Fruit fly (Drosophila melanogaster) whole organism, embryonic: ENCODE measurements around the gene Ada1-1.

Experiments
- ATbp ChIP-seq: fragments of 200-800 bp; sonication (Bioruptor generic); optimal IDR thresholded peaks from 2 replicates; lab custom pipeline; 2017; ENCODE audit warnings: missing biosample characterization, mild to moderate bottlenecking, missing genetic modification characterization, missing genetic modification reagents
- B-H2 ChIP-seq: fragments of 200-800 bp; sonication (Bioruptor generic); optimal IDR thresholded peaks from 2 replicates; lab custom pipeline; 2018; ENCODE audit warnings: missing biosample characterization, mild to moderate bottlenecking, missing genetic modification characterization
- CG10462 ChIP-seq: fragments of 200-800 bp; sonication (Bioruptor generic); optimal IDR thresholded peaks from 2 replicates; lab custom pipeline; 2016; ENCODE audit warnings: missing biosample characterization, missing genetic modification characterization
- CG10543 ChIP-seq: fragments of 200-800 bp; sonication (Bioruptor generic); optimal IDR thresholded peaks from 3 replicates; lab custom pipeline; 2017; ENCODE audit warnings: missing biosample characterization, mild to moderate bottlenecking, missing genetic modification characterization, moderate library complexity
- CG10565 ChIP-seq: fragments of 200-800 bp; sonication (Bioruptor generic); optimal IDR thresholded peaks from 3 replicates; lab custom pipeline; 2016; ENCODE audit warnings: missing biosample characterization, mild to moderate bottlenecking, missing genetic modification characterization
- CG11456 ChIP-seq: fragments of 200-800 bp; sonication (Bioruptor generic); IDR thresholded peaks from 3 replicates; pipeline ENCODE4 v1.3.6; 2022; ENCODE audit warnings: missing biosample characterization, missing genetic modification characterization
- CG12071 ChIP-seq: fragments of 200-800 bp; sonication (Bioruptor generic); optimal IDR thresholded peaks from 3 replicates; lab custom pipeline; 2018; ENCODE audit warnings: missing biosample characterization, mild to moderate bottlenecking, missing genetic modification characterization
- CG12219 ChIP-seq: fragments of 200-800 bp; sonication (Bioruptor generic); optimal IDR thresholded peaks from 3 replicates; lab custom pipeline; 2018; ENCODE audit warnings: missing biosample characterization, mild to moderate bottlenecking, missing genetic modification characterization
- CG12236 ChIP-seq: fragments of 200-800 bp; sonication (Bioruptor generic); optimal IDR thresholded peaks from 2 replicates; lab custom pipeline; 2016; ENCODE audit warnings: missing biosample characterization, missing genetic modification characterization
- CG14050 ChIP-seq: fragments of 200-800 bp; sonication (Bioruptor generic); IDR thresholded peaks from 3 replicates; pipeline ENCODE4 v1.3.6; 2022; ENCODE audit warnings: missing biosample characterization, missing genetic modification characterization
- CG1529 ChIP-seq: fragments of 200-800 bp; sonication (Bioruptor generic); optimal IDR thresholded peaks from 3 replicates; lab custom pipeline; 2018; ENCODE audit warnings: missing biosample characterization, missing genetic modification characterization
- CG15514 ChIP-seq: fragments of 200-800 bp; sonication (Bioruptor generic); optimal IDR thresholded peaks from 3 replicates; lab custom pipeline; 2017; ENCODE audit warnings: missing biosample characterization, missing genetic modification characterization, mild to moderate bottlenecking, moderate library complexity, missing genetic modification reagents
- CG1647 ChIP-seq: fragments of 200-800 bp; sonication (Bioruptor generic); optimal IDR thresholded peaks from 3 replicates; lab custom pipeline; 2016; ENCODE audit warnings: missing biosample characterization, missing genetic modification characterization
- CG17328 ChIP-seq: fragments of 200-800 bp; sonication (Bioruptor generic); IDR thresholded peaks from 2 replicates; pipeline ENCODE4 v1.3.6; 2022; ENCODE audit warnings: missing biosample characterization, missing genetic modification characterization
- CG17802 ChIP-seq: fragments of 200-800 bp; sonication (Bioruptor generic); optimal IDR thresholded peaks from 2 replicates; lab custom pipeline; 2018; ENCODE audit warnings: missing biosample characterization, mild to moderate bottlenecking, missing genetic modification characterization, moderate library complexity
- CG18011 ChIP-seq: fragments of 200-800 bp; sonication (Bioruptor generic); optimal IDR thresholded peaks from 2 replicates; lab custom pipeline; 2017; ENCODE audit warnings: missing biosample characterization, missing genetic modification characterization, mild to moderate bottlenecking, moderate library complexity, missing genotype
- CG2678 ChIP-seq: fragments of 200-800 bp; sonication (Bioruptor generic); optimal IDR thresholded peaks from 3 replicates; lab custom pipeline; 2019; ENCODE audit warnings: missing biosample characterization, mild to moderate bottlenecking, missing genetic modification characterization, moderate library complexity
- CG2875 ChIP-seq: fragments of 200-800 bp; sonication (Bioruptor generic); optimal IDR thresholded peaks from 2 replicates; lab custom pipeline; 2017; ENCODE audit warnings: missing biosample characterization, mild to moderate bottlenecking, missing genetic modification characterization, missing genetic modification reagents
- CG2889 ChIP-seq: fragments of 200-800 bp; sonication (Bioruptor generic); IDR thresholded peaks from 3 replicates; pipeline ENCODE4 v1.3.6; 2022; ENCODE audit warnings: missing biosample characterization, missing genetic modification characterization
- CG4617 ChIP-seq: fragments of 200-800 bp; sonication (Bioruptor generic); optimal IDR thresholded peaks from 3 replicates; lab custom pipeline; 2016; ENCODE audit warnings: missing biosample characterization, missing genetic modification characterization, borderline replicate concordance
- CG4820 ChIP-seq: fragments of 200-800 bp; sonication (Bioruptor generic); optimal IDR thresholded peaks from 3 replicates; lab custom pipeline; 2016; ENCODE audit warnings: missing biosample characterization, missing genetic modification characterization
- CG7556 ChIP-seq: fragments of 200-800 bp; sonication (Bioruptor generic); optimal IDR thresholded peaks from 2 replicates; lab custom pipeline; 2017; ENCODE audit warnings: missing biosample characterization, mild to moderate bottlenecking, missing genetic modification characterization
- CG7928 ChIP-seq: fragments of 200-800 bp; sonication (Bioruptor generic); optimal IDR thresholded peaks from 2 replicates; lab custom pipeline; 2017; ENCODE audit warnings: missing biosample characterization, mild to moderate bottlenecking, missing genetic modification characterization
- CG8281 ChIP-seq: fragments of 200-800 bp; sonication (Bioruptor generic); optimal IDR thresholded peaks from 2 replicates; lab custom pipeline; 2018; ENCODE audit warnings: missing biosample characterization, mild to moderate bottlenecking, missing genetic modification characterization, moderate library complexity
- CG8290 ChIP-seq, 3 experiments: fragments of 200-800 bp; sonication (Bioruptor generic); optimal IDR thresholded peaks; 2 replicates each; lab custom pipeline; 2016 to 2019; ENCODE audit warnings: missing biosample characterization in 3 of 3, missing genetic modification characterization in 3 of 3, mild to moderate bottlenecking in 2 of 3, moderate library complexity in 1 of 3
- CG9215 ChIP-seq: fragments of 200-800 bp; sonication (Bioruptor generic); IDR thresholded peaks from 2 replicates; pipeline ENCODE4 v1.3.6; 2022; ENCODE audit warnings: missing biosample characterization, missing genetic modification characterization
- Doc3 ChIP-seq: fragments of 200-800 bp; sonication (Bioruptor generic); IDR thresholded peaks from 3 replicates; pipeline ENCODE4 v1.3.6; 2022; ENCODE audit warnings: missing biosample characterization, missing genetic modification characterization; ENCODE audit not compliant: partially characterized antibody
- Drgx ChIP-seq: fragments of 200-800 bp; sonication (Bioruptor generic); IDR thresholded peaks from 2 replicates; pipeline ENCODE4 v1.3.6; 2022; ENCODE audit warnings: missing biosample characterization, missing genetic modification characterization
- E2f2 ChIP-seq: fragments of 200-800 bp; sonication (Bioruptor generic); IDR thresholded peaks from 2 replicates; pipeline ENCODE4 v1.3.6; 2022; ENCODE audit warnings: missing biosample characterization, missing genetic modification characterization
- Fer3 ChIP-seq: fragments of 200-800 bp; sonication (Bioruptor generic); optimal IDR thresholded peaks from 2 replicates; lab custom pipeline; 2018; ENCODE audit warnings: missing biosample characterization, mild to moderate bottlenecking, missing genetic modification characterization, moderate library complexity
- MBD-R2 ChIP-seq: fragments of 200-800 bp; sonication (Bioruptor generic); IDR thresholded peaks from 2 replicates; pipeline ENCODE4 v1.3.6; 2022; ENCODE audit warnings: missing biosample characterization, missing genetic modification characterization
- MESR4 ChIP-seq: fragments of 200-800 bp; sonication (Bioruptor generic); optimal IDR thresholded peaks from 2 replicates; lab custom pipeline; 2018; ENCODE audit warnings: missing biosample characterization, mild to moderate bottlenecking, missing genetic modification characterization, moderate library complexity
- MTF-1 ChIP-seq: fragments of 200-800 bp; sonication (Bioruptor generic); optimal IDR thresholded peaks from 2 replicates; lab custom pipeline; 2018; ENCODE audit warnings: missing biosample characterization, mild to moderate bottlenecking, missing genetic modification characterization, borderline replicate concordance
- Med ChIP-seq: fragments of 200-800 bp; sonication (Bioruptor generic); peaks from one replicate; lab custom pipeline; 2016; ENCODE audit warnings: missing biosample characterization, missing genetic modification characterization, mild to moderate bottlenecking, inconsistent platforms, moderate library complexity
- Nf-YB ChIP-seq: fragments of 200-800 bp; sonication (Bioruptor generic); optimal IDR thresholded peaks from 3 replicates; lab custom pipeline; 2019; ENCODE audit warnings: missing biosample characterization, mild to moderate bottlenecking, missing genetic modification characterization, moderate library complexity
- Ptx1 ChIP-seq: fragments of 200-800 bp; sonication (Bioruptor generic); IDR thresholded peaks from 2 replicates; pipeline ENCODE4 v1.3.6; 2022; ENCODE audit warnings: missing biosample characterization, missing genetic modification characterization
- Sox102F ChIP-seq: fragments of 200-800 bp; sonication (Bioruptor generic); optimal IDR thresholded peaks from 2 replicates; lab custom pipeline; 2018; ENCODE audit warnings: missing biosample characterization, mild to moderate bottlenecking, missing genetic modification characterization, moderate library complexity
- bowl ChIP-seq: fragments of 200-800 bp; sonication (Bioruptor generic); IDR thresholded peaks from 2 replicates; pipeline ENCODE4 v1.3.6; 2022; ENCODE audit warnings: missing biosample characterization, missing genetic modification characterization
- corto ChIP-seq: fragments of 200-800 bp; sonication (Bioruptor generic); optimal IDR thresholded peaks from 2 replicates; lab custom pipeline; 2016; ENCODE audit warnings: missing biosample characterization, mild to moderate bottlenecking, missing genetic modification characterization, moderate library complexity
- eve ChIP-seq, 2 experiments: fragments of >200 bp; optimal IDR thresholded peaks; 2 replicates each; lab custom pipeline; 2017; ENCODE audit warnings: missing biosample characterization in 2 of 2, missing genetic modification characterization in 2 of 2
- ind ChIP-seq: fragments of 200-800 bp; sonication (Bioruptor generic); optimal IDR thresholded peaks from 3 replicates; lab custom pipeline; 2016; ENCODE audit warnings: missing biosample characterization, missing genetic modification characterization
- jing ChIP-seq: fragments of 200-800 bp; sonication (Bioruptor generic); optimal IDR thresholded peaks from 2 replicates; lab custom pipeline; 2018; ENCODE audit warnings: missing biosample characterization, mild to moderate bottlenecking, missing genetic modification characterization
- maf-S ChIP-seq: fragments of 200-800 bp; sonication (Bioruptor generic); optimal IDR thresholded peaks from 2 replicates; lab custom pipeline; 2016; ENCODE audit warnings: missing biosample characterization, missing genetic modification characterization
- mirr ChIP-seq: fragments of 200-800 bp; sonication (Bioruptor generic); optimal IDR thresholded peaks from 3 replicates; lab custom pipeline; 2018; ENCODE audit warnings: missing biosample characterization, mild to moderate bottlenecking, missing genetic modification characterization
- mld ChIP-seq: fragments of 200-800 bp; sonication (Bioruptor generic); IDR thresholded peaks from 3 replicates; pipeline ENCODE4 v1.3.6; 2022; ENCODE audit warnings: missing biosample characterization, missing genetic modification characterization; ENCODE audit not compliant: partially characterized antibody
- nerfin-2 ChIP-seq: fragments of 200-800 bp; sonication (Bioruptor generic); IDR thresholded peaks from 2 replicates; pipeline ENCODE4 v1.3.6; 2022; ENCODE audit warnings: missing biosample characterization, missing genetic modification characterization; ENCODE audit not compliant: partially characterized antibody
- psq ChIP-seq: fragments of 200-800 bp; sonication (Bioruptor generic); optimal IDR thresholded peaks from 2 replicates; lab custom pipeline; 2017; ENCODE audit warnings: missing biosample characterization, missing genetic modification characterization
- sisA ChIP-seq: fragments of 200-800 bp; sonication (Bioruptor generic); IDR thresholded peaks from 2 replicates; pipeline ENCODE4 v1.3.6; 2022; ENCODE audit warnings: missing biosample characterization, missing genetic modification characterization
- so ChIP-seq: fragments of 200-800 bp; sonication (Bioruptor generic); IDR thresholded peaks from 3 replicates; pipeline ENCODE4 v1.3.6; 2022; ENCODE audit warnings: missing biosample characterization, missing genetic modification characterization
- sug ChIP-seq: fragments of 200-800 bp; optimal IDR thresholded peaks from 2 replicates; lab custom pipeline; 2019; ENCODE audit warnings: missing biosample characterization, mild to moderate bottlenecking, missing genetic modification characterization, moderate library complexity

Gene Ada1-1

DNA sequence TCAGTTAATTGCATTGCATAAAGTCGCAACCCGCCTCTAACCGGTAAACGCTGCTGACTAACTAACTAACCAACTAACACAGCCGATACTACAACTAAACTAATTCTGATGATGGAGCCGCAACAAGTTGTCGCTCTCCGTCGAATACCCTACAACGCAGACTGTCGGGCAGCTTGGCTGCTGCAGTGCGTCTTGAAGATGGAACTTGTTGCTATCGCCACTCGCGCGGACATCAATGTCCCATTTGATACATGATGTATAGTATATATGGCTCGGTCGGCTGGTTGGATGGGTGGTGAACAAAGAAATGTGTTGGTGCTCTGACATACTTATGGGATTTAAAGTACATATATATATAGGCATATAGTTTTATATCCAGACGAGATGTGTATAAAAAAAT lies 28.9 kb downstream of the Ada1-1 start (continued):
- TF ChIP-seq MTF-1 (GFP tag; lab: Kevin White, UChicago) (no peak), Fer3 (tag; lab: Kevin White, UChicago) (no peak), Sox102F (peak; percentile 7), CG14050 (no peak), CG2875 (no peak), E2f2 (GFP tag; lab: Robert Waterston, UW) (peak; percentile 11; the same call in 1 of the 2 replicates), psq (no peak), CG7556 (GFP tag; lab: Kevin White, UChicago) (no peak), Ptx1 (GFP tag; lab: Robert Waterston, UW) (0 out of 2 replicates have a peak, but pooled peaks have one; percentile 24), CG1647 (no peak), CG8290 (GFP tag; optimal IDR thresholded peaks at IDR 0.05; lab: Kevin White, UChicago) (no peak), CG8290 (tag; optimal IDR thresholded peaks at IDR 0.05; lab: Kevin White, UChicago) (peak in 1 of 2 experiments; percentile 74), CG17802 (tag; lab: Kevin White, UChicago) (no peak), mld (GFP tag; lab: Robert Waterston, UW) (no peak), CG11456 (0 out of 3 replicates have a peak, but pooled peaks have one; percentile 24), CG4617 (GFP tag; lab: Kevin White, UChicago) (no peak), jing (GFP tag; lab: Kevin White, UChicago) (no peak), mirr (GFP tag; lab: Kevin White, UChicago) (peak; percentile 10), MESR4 (GFP tag; lab: Kevin White, UChicago) (no peak), CG10565 (GFP tag; lab: Kevin White, UChicago) (no peak), ind (peak; percentile 0), CG4820 (GFP tag; lab: Kevin White, UChicago) (no peak), CG10543 (peak; percentile 44), bowl (GFP tag; lab: Robert Waterston, UW) (no peak), Drgx (GFP tag; lab: Robert Waterston, UW) (peak; percentile 67), eve (GFP tag; optimal IDR thresholded peaks at IDR 0.05; lab: Kevin White, UChicago) (no peak), Med (GFP tag; lab: Kevin White, UChicago) (peak; percentile 90), CG10462 (no peak), CG2889 (GFP tag; lab: Robert Waterston, UW) (no peak), CG7928 (GFP tag; lab: Kevin White, UChicago) (no peak), CG9215 (GFP tag; lab: Robert Waterston, UW) (no peak), CG17328 (GFP tag; lab: Robert Waterston, UW) (no peak), Nf-YB (no peak), CG12236 (GFP tag; lab: Kevin White, UChicago) (no peak), CG12071 (peak; percentile 43), CG12219 (GFP tag; lab: Kevin White, UChicago) (peak; percentile 3), maf-S (no peak), CG15514 (GFP tag; lab: Kevin White, UChicago) (peak; percentile 15), CG2678 (tag; lab: Kevin White, UChicago) (peak; percentile 19), CG18011 (GFP tag; lab: Kevin White, UChicago) (no peak), sug (no peak), B-H2 (no peak), corto (GFP tag; lab: Kevin White, UChicago) (no peak), CG1529 (GFP tag; lab: Kevin White, UChicago) (no peak), sisA (GFP tag; lab: Robert Waterston, UW) (no peak), Doc3 (GFP tag; lab: Robert Waterston, UW) (no peak), CG8281 (tag; lab: Kevin White, UChicago) (no peak), nerfin-2 (GFP tag; lab: Robert Waterston, UW) (no peak), MBD-R2 (GFP tag; lab: Robert Waterston, UW) (no peak), ATbp (GFP tag; lab: Kevin White, UChicago) (peak; percentile 8), so (GFP tag; lab: Robert Waterston, UW) (no peak)
